Fruit fly (Drosophila melanogaster): ENCODE results near the gene RhoGAP92B.

RhoGAP92B gene

DNA sequence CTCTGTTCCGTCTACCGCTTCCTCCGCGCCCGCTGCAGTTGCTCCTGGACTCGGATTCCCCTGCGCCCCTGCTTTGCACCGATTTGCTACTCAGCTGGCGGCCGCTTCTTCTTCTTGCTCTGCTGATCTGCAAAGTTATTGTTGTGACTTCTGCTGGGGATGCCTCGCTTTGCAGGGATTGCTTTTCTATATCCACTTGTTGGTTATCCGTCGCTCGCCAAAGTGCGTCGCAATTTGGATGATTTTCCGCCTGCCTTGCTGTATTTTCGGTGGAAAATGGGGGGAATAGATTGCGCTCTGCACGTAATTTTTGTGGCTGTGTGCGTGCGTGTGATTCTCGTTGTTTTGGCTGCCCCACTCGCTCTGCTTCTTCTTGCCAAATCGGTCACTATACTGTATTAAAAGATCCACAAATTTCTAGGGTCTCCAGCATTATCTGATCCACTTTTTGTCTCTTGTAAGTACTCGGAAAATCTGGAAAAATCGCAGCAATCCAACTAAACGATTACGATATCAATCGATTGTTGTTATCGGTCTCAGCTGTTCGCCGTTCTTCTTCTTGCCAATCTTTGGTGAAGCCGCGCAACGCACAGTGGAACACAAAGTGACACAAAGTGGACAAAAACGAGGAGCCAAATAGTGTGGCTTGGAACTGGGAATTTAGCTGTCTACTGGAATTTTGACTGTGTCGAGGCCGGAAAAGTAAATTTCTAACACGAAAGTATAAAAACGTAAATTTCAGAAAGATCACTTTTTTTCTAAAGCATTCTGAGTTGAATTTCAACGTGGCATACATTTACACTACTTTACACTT is 1.8 kb upstream of the RhoGAP92B start, which contains the start of gene ClpX:
TSS of gene ClpX (minus strand) at position 764 of the 814 bp plus-strand sequence.
- TF ChIP-seq YL-1 (GFP tag; optimal IDR thresholded peaks at IDR 0.05): peak; percentile 65
- TF ChIP-seq rib (GFP tag; IDR thresholded peaks at IDR 0.05): no peak
- 0 out of 2 replicates have a peak, but pooled peaks have one; percentile 26 for TF ChIP-seq vvl (GFP tag; IDR thresholded peaks at IDR 0.05)
- peak; percentile 48 for TF ChIP-seq CG1603 (tag; optimal IDR thresholded peaks at IDR 0.05)
- TF ChIP-seq Neu2 (GFP tag; optimal IDR thresholded peaks at IDR 0.05; ENCODE audit: borderline replicate concordance): no peak
- TF ChIP-seq CG16779 (GFP tag; IDR thresholded peaks at IDR 0.05): no peak
- no peak for TF ChIP-seq ci (GFP tag; IDR thresholded peaks at IDR 0.05)
- TF ChIP-seq HLH4C (GFP tag; IDR thresholded peaks at IDR 0.05; ENCODE audit: partially characterized antibody): peak; percentile 79
- TF ChIP-seq CG15479 (GFP tag; optimal IDR thresholded peaks at IDR 0.05): peak; percentile 80
- peak; percentile 63 for TF ChIP-seq CG15514 (GFP tag; optimal IDR thresholded peaks at IDR 0.05)
- TF ChIP-seq sug (tag; optimal IDR thresholded peaks at IDR 0.05): peak; percentile 42
- no peak for TF ChIP-seq GATAe (GFP tag; conservative IDR thresholded peaks at IDR 0.05)
- peak; percentile 87 for TF ChIP-seq MESR4 (GFP tag; optimal IDR thresholded peaks at IDR 0.05)
- peak; percentile 69 for TF ChIP-seq Scr (GFP tag; IDR thresholded peaks at IDR 0.05; ENCODE audit: partially characterized antibody)
- TF ChIP-seq ken (GFP tag; IDR thresholded peaks at IDR 0.05): peak; percentile 26; the same call in 1 of the 3 replicates
- TF ChIP-seq Rfx (GFP tag; IDR thresholded peaks at IDR 0.05): 0 out of 2 replicates have a peak, but pooled peaks have one; percentile 14
- peak; percentile 66 for TF ChIP-seq vnd (GFP tag; IDR thresholded peaks at IDR 0.05; ENCODE audit: partially characterized antibody)
- peak; percentile 9 for TF ChIP-seq NfI (GFP tag; optimal IDR thresholded peaks at IDR 0.05)
- TF ChIP-seq MBD-R2 (GFP tag; IDR thresholded peaks at IDR 0.05): peak; percentile 73
- TF ChIP-seq CG16813 (GFP tag; IDR thresholded peaks at IDR 0.05; ENCODE audit: partially characterized antibody): peak; percentile 64; the same call in 2 of the 3 replicates
- TF ChIP-seq ac (GFP tag; optimal IDR thresholded peaks at IDR 0.05): no peak
- peak; percentile 20 for TF ChIP-seq CG13296 (GFP tag; optimal IDR thresholded peaks at IDR 0.05)
- peak in 1 of 2 experiments; percentile 59 for TF ChIP-seq Pdp1 (GFP tag; optimal IDR thresholded peaks at IDR 0.05)
- no peak for TF ChIP-seq CG7963 (GFP tag; IDR thresholded peaks at IDR 0.05; ENCODE audit: partially characterized antibody)
- TF ChIP-seq sens-2 (GFP tag; IDR thresholded peaks at IDR 0.05): 0 out of 2 replicates have a peak, but pooled peaks have one; percentile 10
- peak; percentile 70 for TF ChIP-seq crol (GFP tag; IDR thresholded peaks at IDR 0.05)
- TF ChIP-seq CG10543 (GFP tag; optimal IDR thresholded peaks at IDR 0.05): peak; percentile 28
- no peak for TF ChIP-seq insv (GFP tag; optimal IDR thresholded peaks at IDR 0.05)
- peak; percentile 8 for TF ChIP-seq CG7839 (tag; optimal IDR thresholded peaks at IDR 0.05)
- peak; percentile 20 for TF ChIP-seq Dek (tag; optimal IDR thresholded peaks at IDR 0.05)
- TF ChIP-seq mld (GFP tag; IDR thresholded peaks at IDR 0.05; ENCODE audit: partially characterized antibody): peak; percentile 73; the same call in 2 of the 3 replicates
- peak; percentile 100 for TF ChIP-seq CG17385 (GFP tag; optimal IDR thresholded peaks at IDR 0.05)
- TF ChIP-seq CG42726 (GFP tag; IDR thresholded peaks at IDR 0.05; ENCODE audit: partially characterized antibody): peak; percentile 46; the same call in 1 of the 2 replicates
- TF ChIP-seq cg (GFP tag; optimal IDR thresholded peaks at IDR 0.05): peak; percentile 72
- TF ChIP-seq Oaz (GFP tag; IDR thresholded peaks at IDR 0.05): no peak
- TF ChIP-seq zen2 (GFP tag; IDR thresholded peaks at IDR 0.05; ENCODE audit: partially characterized antibody): peak; percentile 28; the same call in 1 of the 3 replicates
- TF ChIP-seq Bgb (GFP tag; IDR thresholded peaks at IDR 0.05; ENCODE audit: partially characterized antibody): peak; percentile 76
- TF ChIP-seq CG8388 (GFP tag; optimal IDR thresholded peaks at IDR 0.05): no peak
- peak; percentile 100 for TF ChIP-seq CG4707 (GFP tag; optimal IDR thresholded peaks at IDR 0.05)
- peak; percentile 9 for TF ChIP-seq dm (GFP tag; optimal IDR thresholded peaks at IDR 0.05)
- TF ChIP-seq slbo (GFP tag; IDR thresholded peaks at IDR 0.05): no peak
- TF ChIP-seq Blimp-1 (GFP tag; optimal IDR thresholded peaks at IDR 0.05): no peak
- peak; percentile 100 for TF ChIP-seq CG12155 (GFP tag; optimal IDR thresholded peaks at IDR 0.05)
- peak; percentile 61; the same call in 2 of the 3 replicates for TF ChIP-seq Doc3 (GFP tag; IDR thresholded peaks at IDR 0.05; ENCODE audit: partially characterized antibody)
- TF ChIP-seq pzg (GFP tag; optimal IDR thresholded peaks at IDR 0.05): peak; percentile 75
- peak; percentile 78 for TF ChIP-seq Dref (GFP tag; IDR thresholded peaks at IDR 0.05)

All from whole organism, embryonic.